Fruit fly (Drosophila melanogaster) whole organism: ENCODE data around the gene Acsf3.

Experiments used
- Dll ChIP-seq: fragments of >200 bp; optimal IDR thresholded peaks from 2 replicates; lab custom pipeline; 2017
- psq ChIP-seq: fragments of >200 bp; optimal IDR thresholded peaks from 2 replicates; lab custom pipeline; 2017

DNA sequence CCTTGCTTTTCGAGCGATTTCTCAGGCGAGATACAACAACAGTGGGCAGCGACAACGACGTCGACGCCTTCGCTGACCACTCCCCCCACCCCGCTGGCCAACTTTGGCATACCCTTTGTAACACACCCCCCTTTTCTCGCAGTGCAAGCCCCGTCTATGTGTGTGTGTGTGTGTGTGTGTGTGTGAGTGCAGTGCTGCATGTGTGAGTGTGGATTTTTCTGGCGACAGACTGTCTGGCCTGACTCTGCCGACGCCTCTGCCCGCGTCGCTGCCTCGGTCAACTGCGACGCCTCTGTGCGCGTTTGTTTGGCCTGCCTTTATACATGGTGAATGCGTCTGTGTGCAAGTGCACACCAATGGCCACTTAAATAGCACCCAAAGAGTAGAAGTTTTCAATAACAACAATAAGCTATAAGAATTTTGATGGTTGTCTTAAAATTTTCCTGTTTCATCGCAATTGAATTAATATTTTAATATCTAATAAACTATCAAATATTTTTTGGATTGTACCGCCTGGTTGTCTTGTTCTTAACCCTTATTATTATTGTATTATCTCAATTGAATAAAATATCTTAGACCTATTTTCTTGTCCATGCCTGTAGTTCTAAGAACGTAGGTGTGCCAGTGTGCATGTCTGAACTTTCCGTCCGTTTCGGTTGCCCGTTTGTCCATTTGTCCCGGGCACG, 34.8 kb upstream of the Acsf3 start:
- TF ChIP-seq Dll (lab: Kevin White, UChicago) (no peak), psq (lab: Kevin White, UChicago) (no peak)
